Fruit fly (Drosophila melanogaster) whole organism, embryonic: ENCODE results near the gene btv.

Experiments used
- CG17361 ChIP-seq: fragments of 200-800 bp; sonication (Bioruptor generic); IDR thresholded peaks from 3 replicates; pipeline ENCODE4 v1.3.6; 2022; ENCODE audit warnings: missing biosample characterization, missing genetic modification characterization
- HLHmδ ChIP-seq: fragments of 200-800 bp; sonication (Bioruptor generic); optimal IDR thresholded peaks from 2 replicates; lab custom pipeline; 2018; ENCODE audit warnings: missing biosample characterization, mild to moderate bottlenecking, missing genetic modification characterization, moderate library complexity
- psq ChIP-seq: fragments of 200-800 bp; sonication (Bioruptor generic); optimal IDR thresholded peaks from 2 replicates; lab custom pipeline; 2017; ENCODE audit warnings: missing biosample characterization, missing genetic modification characterization
- zfh1 ChIP-seq: fragments of 200-800 bp; sonication (Bioruptor generic); IDR thresholded peaks from 3 replicates; pipeline ENCODE4 v1.3.6; 2022; ENCODE audit warnings: missing biosample characterization, missing genetic modification characterization

dm6 chr2L:18006327-18006726, 24.1 kb upstream of the btv start, which contains the start of gene CG5693:
- TF ChIP-seq psq (GFP tag; lab: Kevin White, UChicago), result no peak
- no peak for TF ChIP-seq zfh1 (GFP tag; lab: Robert Waterston, UW)
- TF ChIP-seq HLHmδ (GFP tag; lab: Kevin White, UChicago), result no peak
- TF ChIP-seq CG17361, result no peak
